Worm (Caenorhabditis elegans) whole organism, L1 larva: ENCODE measurements around the gene srj-52.

Experiments used
- F16B12.6 ChIP-seq: fragments of 150-350 bp; optimal IDR thresholded peaks from 2 replicates; lab custom pipeline; 2014; ENCODE audit warnings: missing biosample characterization, missing genetic modification characterization
- alr-1 ChIP-seq: fragments of 200-800 bp; sonication (Bioruptor generic); optimal IDR thresholded peaks from 2 replicates; lab custom pipeline; 2018; ENCODE audit warnings: borderline replicate concordance, mild to moderate bottlenecking, missing genetic modification characterization, missing compliant biosample characterization
- ceh-63 ChIP-seq: fragments of 200-800 bp; sonication (Bioruptor generic); optimal IDR thresholded peaks from 2 replicates; lab custom pipeline; 2018; ENCODE audit warnings: mild to moderate bottlenecking, missing genetic modification characterization, missing compliant biosample characterization
- ceh-82 ChIP-seq, 3 experiments: fragments of 150-350 bp in 1 of 3; sonication (generic microtip) in 2 of 3; optimal IDR thresholded peaks; 2 replicates each; lab custom pipeline; 2014 to 2017; ENCODE audit warnings: missing biosample characterization in 3 of 3, missing genetic modification characterization in 3 of 3
- dpl-1 ChIP-seq, 3 experiments: fragments of 150-350 bp in 2 of 3; sonication (generic microtip) in 1 of 3; optimal IDR thresholded peaks; 2 replicates each; lab custom pipeline; 2014 to 2017; ENCODE audit warnings: missing biosample characterization in 3 of 3, missing genetic modification characterization in 3 of 3, missing genetic modification reagents in 3 of 3
- efl-1 ChIP-seq, 4 experiments: fragments of 150-350 bp; optimal IDR thresholded peaks in 3 of 4; peaks in 1 of 4; 1 replicate in 1 of 4; 2 replicates in 3 of 4; lab custom pipeline; 2014; ENCODE audit warnings: missing biosample characterization in 2 of 4, missing genetic modification characterization in 2 of 4, missing genetic modification reagents in 2 of 4
- efl-3 ChIP-seq: fragments of 200-800 bp; sonication (Bioruptor generic); optimal IDR thresholded peaks from 2 replicates; lab custom pipeline; 2018; ENCODE audit warnings: mild to moderate bottlenecking, missing genetic modification characterization, missing compliant biosample characterization
- egl-13 ChIP-seq: sonication (generic microtip); optimal IDR thresholded peaks from 2 replicates; lab custom pipeline; 2016; ENCODE audit warnings: missing genotype, missing genetic modification reagents, missing genetic modification characterization, missing compliant biosample characterization
- egl-27 ChIP-seq, 2 experiments: fragments of 150-350 bp in 1 of 2; sonication (generic microtip); optimal IDR thresholded peaks; 3 replicates each; lab custom pipeline; 2017 to 2018; ENCODE audit warnings: missing biosample characterization in 2 of 2, missing genetic modification characterization in 2 of 2, missing genetic modification reagents in 2 of 2
- elt-3 ChIP-seq, 6 experiments: fragments of 150-350 bp in 1 of 6; sonication (generic microtip); optimal IDR thresholded peaks; 2 replicates each; lab custom pipeline; 2017 to 2018; ENCODE audit warnings: missing biosample characterization in 6 of 6, missing genetic modification characterization in 6 of 6, inconsistent platforms in 1 of 6
- fkh-10 ChIP-seq: sonication (generic microtip); optimal IDR thresholded peaks from 2 replicates; lab custom pipeline; 2017; ENCODE audit warnings: missing biosample characterization, missing genetic modification reagents, missing genetic modification characterization
- fkh-8 ChIP-seq: sonication (generic microtip); optimal IDR thresholded peaks from 2 replicates; lab custom pipeline; 2016; ENCODE audit warnings: mild to moderate bottlenecking, missing genetic modification characterization, missing compliant biosample characterization
- fos-1 ChIP-seq: fragments of 150-350 bp; optimal IDR thresholded peaks from 2 replicates; lab custom pipeline; 2014; ENCODE audit warnings: missing biosample characterization, missing genetic modification characterization
- grh-1 ChIP-seq: fragments of 200-800 bp; sonication (Bioruptor generic); IDR thresholded peaks from 2 replicates; pipeline ENCODE4 v1.3.6; 2022; ENCODE audit warnings: missing genetic modification reagents, missing genetic modification characterization, missing compliant biosample characterization
- irx-1 ChIP-seq: sonication (generic microtip); optimal IDR thresholded peaks from 2 replicates; lab custom pipeline; 2016; ENCODE audit warnings: missing genetic modification characterization, missing compliant biosample characterization
- jun-1 ChIP-seq: fragments of 150-350 bp; optimal IDR thresholded peaks from 2 replicates; lab custom pipeline; 2014; ENCODE audit warnings: missing biosample characterization, missing genetic modification reagents, missing genetic modification characterization
- lin-13 ChIP-seq: fragments of 150-350 bp; optimal IDR thresholded peaks from 2 replicates; lab custom pipeline; 2014; ENCODE audit warnings: missing biosample characterization, missing genetic modification reagents, missing genetic modification characterization
- lin-14 ChIP-seq: fragments of 200-800 bp; sonication (Bioruptor generic); optimal IDR thresholded peaks from 2 replicates; lab custom pipeline; 2018; ENCODE audit warnings: mild to moderate bottlenecking, missing genetic modification characterization, moderate library complexity, missing compliant biosample characterization
- lin-15B ChIP-seq: fragments of 150-350 bp; sonication (generic microtip); optimal IDR thresholded peaks from 3 replicates; lab custom pipeline; 2014; ENCODE audit warnings: missing biosample characterization, missing genetic modification characterization
- lin-35 ChIP-seq, 2 experiments: fragments of 150-350 bp; optimal IDR thresholded peaks; 2 replicates each; lab custom pipeline; 2014; ENCODE audit warnings: missing biosample characterization in 2 of 2, missing genetic modification characterization in 2 of 2, missing genetic modification reagents in 2 of 2
- lir-3 ChIP-seq: sonication (generic microtip); optimal IDR thresholded peaks from 2 replicates; lab custom pipeline; 2016; ENCODE audit warnings: mild to moderate bottlenecking, missing genetic modification characterization, moderate library complexity, missing compliant biosample characterization; ENCODE audit not compliant: poor library complexity
- lsy-2 ChIP-seq, 2 experiments: fragments of 150-350 bp; optimal IDR thresholded peaks; 2 replicates each; lab custom pipeline; 2014; ENCODE audit warnings: missing biosample characterization in 2 of 2, missing genetic modification characterization in 2 of 2
- mdl-1 ChIP-seq, 2 experiments: fragments of 150-350 bp; optimal IDR thresholded peaks; 2 replicates each; lab custom pipeline; 2014 to 2017; ENCODE audit warnings: missing biosample characterization in 2 of 2, missing genetic modification characterization in 2 of 2, inconsistent platforms in 1 of 2
- mep-1 ChIP-seq: fragments of 150-350 bp; optimal IDR thresholded peaks from 2 replicates; lab custom pipeline; 2014; ENCODE audit warnings: missing biosample characterization, missing genetic modification characterization
- nhr-11 ChIP-seq: fragments of 150-350 bp; optimal IDR thresholded peaks from 2 replicates; lab custom pipeline; 2014; ENCODE audit warnings: missing biosample characterization, missing genetic modification characterization
- nhr-12 ChIP-seq: sonication (generic microtip); optimal IDR thresholded peaks from 2 replicates; lab custom pipeline; 2017; ENCODE audit warnings: missing biosample characterization, missing genetic modification characterization
- nhr-20 ChIP-seq: sonication (generic microtip); optimal IDR thresholded peaks from 2 replicates; lab custom pipeline; 2016; ENCODE audit warnings: mild to moderate bottlenecking, missing genetic modification characterization, missing compliant biosample characterization
- nhr-28 ChIP-seq: fragments of 150-350 bp; optimal IDR thresholded peaks from 2 replicates; lab custom pipeline; 2014; ENCODE audit warnings: missing biosample characterization, missing genetic modification characterization
- nhr-71 ChIP-seq: sonication (generic microtip); optimal IDR thresholded peaks from 2 replicates; lab custom pipeline; 2016; ENCODE audit warnings: mild to moderate bottlenecking, missing genetic modification characterization, moderate library complexity, missing compliant biosample characterization
- nhr-85 ChIP-seq: sonication (generic microtip); peaks from one replicate; lab custom pipeline; 2016; ENCODE audit warnings: missing genetic modification characterization, inconsistent platforms, missing compliant biosample characterization
- nhr-90 ChIP-seq: sonication (generic microtip); optimal IDR thresholded peaks from 2 replicates; lab custom pipeline; 2016; ENCODE audit warnings: mild to moderate bottlenecking, missing genetic modification characterization, missing compliant biosample characterization; ENCODE audit not compliant: poor library complexity
- pag-3 ChIP-seq: sonication (generic microtip); optimal IDR thresholded peaks from 2 replicates; lab custom pipeline; 2017; ENCODE audit warnings: missing genetic modification characterization, mild to moderate bottlenecking, missing compliant biosample characterization, antibody characterized with exemption, borderline replicate concordance; ENCODE audit not compliant: insufficient read depth
- pqm-1 ChIP-seq: sonication (generic microtip); optimal IDR thresholded peaks from 3 replicates; lab custom pipeline; 2017; ENCODE audit warnings: missing biosample characterization, missing genetic modification characterization
- skn-1 ChIP-seq: fragments of 150-350 bp; optimal IDR thresholded peaks from 2 replicates; lab custom pipeline; 2014; ENCODE audit warnings: missing biosample characterization, missing genetic modification characterization
- snpc-4 ChIP-seq: fragments of 150-350 bp; optimal IDR thresholded peaks from 2 replicates; lab custom pipeline; 2014; ENCODE audit warnings: missing biosample characterization, missing genetic modification characterization
- sup-37 ChIP-seq: fragments of 200-800 bp; sonication (Bioruptor generic); optimal IDR thresholded peaks from 2 replicates; lab custom pipeline; 2018; ENCODE audit warnings: mild to moderate bottlenecking, missing genetic modification characterization, missing compliant biosample characterization
- swsn-7 ChIP-seq: sonication (generic microtip); optimal IDR thresholded peaks from 2 replicates; lab custom pipeline; 2016; ENCODE audit warnings: missing genetic modification characterization, missing compliant biosample characterization
- tbx-2 ChIP-seq: sonication (generic microtip); optimal IDR thresholded peaks from 2 replicates; lab custom pipeline; 2016; ENCODE audit warnings: missing genetic modification characterization, missing compliant biosample characterization
- tlp-1 ChIP-seq: fragments of 150-350 bp; optimal IDR thresholded peaks from 2 replicates; lab custom pipeline; 2014; ENCODE audit warnings: missing biosample characterization, missing genetic modification characterization
- unc-86 ChIP-seq: sonication (generic microtip); optimal IDR thresholded peaks from 2 replicates; lab custom pipeline; 2016; ENCODE audit warnings: missing genetic modification characterization, missing compliant biosample characterization
- unc-98 ChIP-seq: fragments of 200-800 bp; sonication (Bioruptor generic); IDR thresholded peaks from 2 replicates; pipeline ENCODE4 v1.3.6; 2022; ENCODE audit warnings: missing genetic modification characterization, missing compliant biosample characterization
- xbp-1 ChIP-seq: sonication (generic microtip); optimal IDR thresholded peaks from 2 replicates; lab custom pipeline; 2016; ENCODE audit warnings: missing genetic modification characterization, missing compliant biosample characterization
- zag-1 ChIP-seq: fragments of 150-350 bp; optimal IDR thresholded peaks from 2 replicates; lab custom pipeline; 2014; ENCODE audit warnings: missing biosample characterization, missing genetic modification characterization
- zip-4 ChIP-seq: fragments of 200-800 bp; sonication (Bioruptor generic); optimal IDR thresholded peaks from 2 replicates; lab custom pipeline; 2018; ENCODE audit warnings: mild to moderate bottlenecking, missing genetic modification characterization, moderate library complexity, missing compliant biosample characterization
- ztf-4 ChIP-seq: fragments of 150-350 bp; optimal IDR thresholded peaks from 2 replicates; lab custom pipeline; 2014; ENCODE audit warnings: missing biosample characterization, missing genetic modification characterization

The srj-52 gene

ce11 chrV:727484-728351 is 31.9 kb upstream of the srj-52 start, which contains the start of the genes icl-1 and srh-2 (continued):
- TF ChIP-seq pag-3 (tag; lab: Kevin White, UChicago) (peak; percentile 41), lsy-2 (tag; optimal IDR thresholded peaks at IDR 0.05; lab: Kevin White, UChicago) (peak; percentile 31 to 55), alr-1 (tag; lab: Kevin White, UChicago) (no peak), lin-13 (GFP tag; lab: Kevin White, UChicago) (peak; percentile 38), zip-4 (GFP tag; lab: Kevin White, UChicago) (peak; percentile 51), pqm-1 (tag; lab: Kevin White, UChicago) (no peak), nhr-11 (no peak), dpl-1 (GFP tag; optimal IDR thresholded peaks at IDR 0.05; lab: Kevin White, UChicago) (peak in 2 of 3 experiments; percentile 19 to 26), ztf-4 (tag; lab: Kevin White, UChicago) (peak; percentile 14), mep-1 (tag; lab: Kevin White, UChicago) (peak; percentile 59), ceh-63 (peak; percentile 54), egl-13 (no peak), xbp-1 (tag; lab: Kevin White, UChicago) (peak; percentile 45), jun-1 (peak; percentile 15), zag-1 (no peak), unc-86 (tag; lab: Kevin White, UChicago) (no peak), lin-35 (GFP tag; optimal IDR thresholded peaks at IDR 0.05; lab: Kevin White, UChicago) (peak in 1 of 2 experiments; percentile 75), sup-37 (peak; percentile 59), snpc-4 (tag; lab: Kevin White, UChicago) (no peak), nhr-71 (peak; percentile 95), grh-1 (GFP tag; lab: Robert Waterston, UW) (no peak), F16B12.6 (no peak), lin-15B (tag; lab: Kevin White, UChicago) (no peak), fos-1 (tag; lab: Kevin White, UChicago) (peak; percentile 23), fkh-10 (GFP tag; lab: Kevin White, UChicago) (no peak), tbx-2 (tag; lab: Kevin White, UChicago) (peak; percentile 73), ceh-82 (tag; optimal IDR thresholded peaks at IDR 0.05; lab: Kevin White, UChicago) (no peak), mdl-1 (tag; optimal IDR thresholded peaks at IDR 0.05; lab: Kevin White, UChicago) (peak in 1 of 2 experiments; percentile 85), fkh-8 (no peak), swsn-7 (tag; lab: Kevin White, UChicago) (peak; percentile 68), efl-1 (optimal IDR thresholded peaks at IDR 0.05; lab: Kevin White, UChicago) (peak; percentile 40 to 49), efl-1 (GFP tag; optimal IDR thresholded peaks at IDR 0.05 in 1 of 2; lab: Kevin White, UChicago) (peak in 1 of 2 experiments; percentile 91), efl-3 (GFP tag; lab: Kevin White, UChicago) (no peak)

DNA sequence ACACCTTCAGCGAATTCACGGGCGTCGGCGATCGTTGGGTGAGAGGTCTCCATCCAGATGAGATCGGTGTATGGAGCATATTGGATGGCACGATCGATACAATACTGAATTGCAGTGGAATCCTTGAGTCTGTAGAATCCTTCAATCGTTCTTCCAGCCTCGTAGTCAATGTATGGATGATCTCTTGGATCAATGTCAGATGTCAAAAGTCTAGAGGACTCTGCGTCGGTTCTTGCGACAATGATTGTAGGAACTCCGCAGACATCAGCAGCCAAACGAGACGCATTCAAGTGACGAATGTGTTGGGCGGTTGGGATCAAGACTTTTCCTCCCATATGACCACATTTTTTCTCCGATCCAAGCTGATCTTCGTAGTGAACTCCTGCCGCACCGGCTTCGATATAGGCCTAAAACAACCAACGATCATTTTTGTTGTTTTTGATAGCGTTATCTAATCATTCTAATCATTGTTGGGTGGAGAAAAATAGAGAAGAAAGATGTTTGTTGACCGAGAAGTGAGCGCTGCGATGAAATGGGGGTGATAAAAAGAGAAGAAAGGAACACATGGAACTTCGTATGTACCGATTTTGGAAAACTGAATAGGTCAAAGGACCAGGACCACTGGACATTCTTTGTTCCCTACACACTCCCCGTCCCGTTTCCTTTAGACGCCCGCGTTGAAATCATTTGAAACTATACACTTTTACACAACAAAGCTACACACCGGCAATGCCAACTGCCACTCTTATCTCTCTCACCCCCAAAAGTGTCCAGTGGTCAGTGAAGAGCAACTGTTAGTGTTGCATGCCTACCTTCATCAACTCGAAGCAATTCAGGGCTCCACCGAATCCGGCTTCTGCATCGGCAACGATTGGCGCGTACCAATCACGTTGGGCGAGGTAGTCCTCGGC is 31.0 kb upstream of the srj-52 start:
- peak; percentile 21 for TF ChIP-seq ztf-4 (tag; lab: Kevin White, UChicago)
- peak; percentile 2 for TF ChIP-seq irx-1
- no peak for TF ChIP-seq fos-1 (tag; lab: Kevin White, UChicago)
- TF ChIP-seq nhr-71, result peak; percentile 50
- TF ChIP-seq nhr-20 (tag; lab: Kevin White, UChicago), result peak; percentile 7
- TF ChIP-seq egl-13, result no peak
- no peak for TF ChIP-seq zip-4 (GFP tag; lab: Kevin White, UChicago)
- no peak for TF ChIP-seq unc-98 (GFP tag; lab: Robert Waterston, UW)
- TF ChIP-seq nhr-28 (tag; lab: Kevin White, UChicago), result no peak
- peak; percentile 48 for TF ChIP-seq nhr-85 (tag; lab: Kevin White, UChicago)
- TF ChIP-seq fkh-8, result no peak
- TF ChIP-seq lsy-2 (tag; optimal IDR thresholded peaks at IDR 0.05; lab: Kevin White, UChicago), result peak in 1 of 2 experiments; percentile 25
- no peak for TF ChIP-seq sup-37
- TF ChIP-seq skn-1 (tag; lab: Kevin White, UChicago), result no peak
- no peak for TF ChIP-seq ceh-82 (tag; optimal IDR thresholded peaks at IDR 0.05; lab: Kevin White, UChicago)
- TF ChIP-seq tlp-1 (tag; lab: Kevin White, UChicago), result no peak
- TF ChIP-seq lin-13 (GFP tag; lab: Kevin White, UChicago), result no peak
- no peak for TF ChIP-seq nhr-12 (tag; lab: Kevin White, UChicago)
- no peak for TF ChIP-seq xbp-1 (tag; lab: Kevin White, UChicago)
- TF ChIP-seq nhr-90 (tag; lab: Kevin White, UChicago), result peak; percentile 17
- TF ChIP-seq lin-14 (GFP tag; lab: Kevin White, UChicago), result peak; percentile 31
- peak in 4 of 6 experiments; percentile 14 to 71 (median 27) for TF ChIP-seq elt-3 (tag; optimal IDR thresholded peaks at IDR 0.05; lab: Kevin White, UChicago)
- no peak for TF ChIP-seq lir-3 (tag; lab: Kevin White, UChicago)
- no peak for TF ChIP-seq egl-27 (tag; optimal IDR thresholded peaks at IDR 0.05; lab: Kevin White, UChicago)
